In genomic region chrII:6913309-6913708, ce11 we compare ENCODE assay signal across 2 worm cellular contexts.
TF ChIP-seq lines count a peak whose summit lies in the region.

cyn-10 (minus strand) TSS chrII:6913365.

TF ChIP-seq in whole organism, L1 larva, 84 proteins besides CTCF, POLR2A, EP300 and RAD21 (continued from another document):
- TF ChIP-seq ztf-4 (tag; optimal IDR thresholded peaks at IDR 0.05; lab: Kevin White, UChicago) = peak; percentile 66
- TF ChIP-seq unc-98 (GFP tag; IDR thresholded peaks at IDR 0.05; lab: Robert Waterston, UW) = peak; percentile 97
- no peak for TF ChIP-seq nhr-237 (tag; optimal IDR thresholded peaks at IDR 0.05; lab: Kevin White, UChicago)
- TF ChIP-seq unc-86 (tag; optimal IDR thresholded peaks at IDR 0.05; lab: Kevin White, UChicago) = peak; percentile 84
- TF ChIP-seq ceh-88 (GFP tag; IDR thresholded peaks at IDR 0.05; lab: Robert Waterston, UW) = peak; percentile 88
- TF ChIP-seq F16B12.6 (tag; optimal IDR thresholded peaks at IDR 0.05; lab: Kevin White, UChicago) = peak; percentile 30
- TF ChIP-seq nhr-19 (GFP tag; conservative IDR thresholded peaks at IDR 0.05; lab: Robert Waterston, UW) = peak; percentile 95
- peak; percentile 89 for TF ChIP-seq snu-23 (GFP tag; optimal IDR thresholded peaks at IDR 0.05; lab: Kevin White, UChicago)
- peak; percentile 38 for TF ChIP-seq lin-15B (tag; optimal IDR thresholded peaks at IDR 0.05; lab: Kevin White, UChicago)
- TF ChIP-seq pax-3 (tag; optimal IDR thresholded peaks at IDR 0.05; lab: Kevin White, UChicago) = peak; percentile 93
- peak; percentile 96 for TF ChIP-seq egl-13 (tag; optimal IDR thresholded peaks at IDR 0.05; lab: Kevin White, UChicago)
- peak; percentile 92 for TF ChIP-seq nhr-20 (tag; optimal IDR thresholded peaks at IDR 0.05; lab: Kevin White, UChicago)
- no peak for TF ChIP-seq unc-62 (GFP tag; optimal IDR thresholded peaks at IDR 0.05; lab: Kevin White, UChicago)
- no peak for TF ChIP-seq pag-3 (tag; optimal IDR thresholded peaks at IDR 0.05; lab: Kevin White, UChicago; ENCODE audit: borderline replicate concordance, insufficient read depth)
- TF ChIP-seq snpc-4 (tag; optimal IDR thresholded peaks at IDR 0.05; lab: Kevin White, UChicago) = peak; percentile 44
- TF ChIP-seq lin-14 (GFP tag; optimal IDR thresholded peaks at IDR 0.05; lab: Kevin White, UChicago) = peak; percentile 81
- TF ChIP-seq nhr-47 (tag; optimal IDR thresholded peaks at IDR 0.05; lab: Kevin White, UChicago) = peak; percentile 96
- TF ChIP-seq lir-3 (tag; optimal IDR thresholded peaks at IDR 0.05; lab: Kevin White, UChicago; ENCODE audit: poor library complexity) = peak; percentile 97
- peak; percentile 72 for TF ChIP-seq vab-15 (tag; optimal IDR thresholded peaks at IDR 0.05; lab: Kevin White, UChicago)
- TF ChIP-seq mdl-1 (tag; optimal IDR thresholded peaks at IDR 0.05; lab: Kevin White, UChicago) = peak in 1 of 2 experiments; percentile 29
- TF ChIP-seq xbp-1 (tag; optimal IDR thresholded peaks at IDR 0.05; lab: Kevin White, UChicago) = peak; percentile 92
- TF ChIP-seq C04F5.9 (tag; optimal IDR thresholded peaks at IDR 0.05; lab: Kevin White, UChicago) = peak; percentile 95
- peak; percentile 77 for TF ChIP-seq fkh-8 (tag; optimal IDR thresholded peaks at IDR 0.05; lab: Kevin White, UChicago)
- TF ChIP-seq swsn-7 (tag; optimal IDR thresholded peaks at IDR 0.05; lab: Kevin White, UChicago) = peak; percentile 93
- TF ChIP-seq ama-1 (optimal IDR thresholded peaks at IDR 0.05; lab: Kevin White, UChicago) = no peak
- no peak for TF ChIP-seq jun-1 (tag; optimal IDR thresholded peaks at IDR 0.05; lab: Kevin White, UChicago)
- no peak for TF ChIP-seq nhr-12 (tag; optimal IDR thresholded peaks at IDR 0.05; lab: Kevin White, UChicago)
- TF ChIP-seq ceh-63 (GFP tag; optimal IDR thresholded peaks at IDR 0.05; lab: Kevin White, UChicago) = peak; percentile 79
- TF ChIP-seq ceh-8 (GFP tag; optimal IDR thresholded peaks at IDR 0.05; lab: Kevin White, UChicago) = peak; percentile 75
- peak; percentile 96 for TF ChIP-seq nhr-85 (tag; lab: Kevin White, UChicago)
- peak; percentile 58 for TF ChIP-seq skn-1 (tag; optimal IDR thresholded peaks at IDR 0.05; lab: Kevin White, UChicago)
- no peak for TF ChIP-seq nhr-28 (tag; optimal IDR thresholded peaks at IDR 0.05; lab: Kevin White, UChicago)
- TF ChIP-seq dpl-1 (GFP tag; optimal IDR thresholded peaks at IDR 0.05; lab: Kevin White, UChicago) = peak; percentile 94 to 96 (median 96)
- peak in 2 of 6 experiments; percentile 52 to 71 for TF ChIP-seq elt-3 (tag; optimal IDR thresholded peaks at IDR 0.05; lab: Kevin White, UChicago)
- TF ChIP-seq hlh-17 (GFP tag; optimal IDR thresholded peaks at IDR 0.05; lab: Kevin White, UChicago; ENCODE audit: borderline replicate concordance) = peak; percentile 87
- TF ChIP-seq grh-1 (GFP tag; IDR thresholded peaks at IDR 0.05; lab: Robert Waterston, UW) = peak; percentile 84
- TF ChIP-seq zip-4 (GFP tag; optimal IDR thresholded peaks at IDR 0.05; lab: Kevin White, UChicago) = peak; percentile 57
- TF ChIP-seq mab-9 (GFP tag; IDR thresholded peaks at IDR 0.05; lab: Robert Waterston, UW) = peak; percentile 95
- TF ChIP-seq hlh-4 (tag; optimal IDR thresholded peaks at IDR 0.05; lab: Kevin White, UChicago) = peak; percentile 91
- peak; percentile 98 for TF ChIP-seq fkh-4 (tag; optimal IDR thresholded peaks at IDR 0.05; lab: Kevin White, UChicago; ENCODE audit: borderline replicate concordance)
- TF ChIP-seq mef-2 (tag; optimal IDR thresholded peaks at IDR 0.05; lab: Kevin White, UChicago) = no peak
- peak; percentile 75 for TF ChIP-seq efl-3 (GFP tag; optimal IDR thresholded peaks at IDR 0.05; lab: Kevin White, UChicago)
- TF ChIP-seq lin-13 (GFP tag; optimal IDR thresholded peaks at IDR 0.05; lab: Kevin White, UChicago) = peak; percentile 31
- TF ChIP-seq nhr-90 (tag; optimal IDR thresholded peaks at IDR 0.05; lab: Kevin White, UChicago; ENCODE audit: poor library complexity) = peak; percentile 96
- TF ChIP-seq blmp-1 (tag; optimal IDR thresholded peaks at IDR 0.05; lab: Kevin White, UChicago) = peak; percentile 61
- TF ChIP-seq elt-2 (tag; optimal IDR thresholded peaks at IDR 0.05; lab: Kevin White, UChicago) = peak; percentile 82
- peak; percentile 99 for TF ChIP-seq ceh-90 (tag; optimal IDR thresholded peaks at IDR 0.05; lab: Kevin White, UChicago)
- TF ChIP-seq unc-130 (tag; optimal IDR thresholded peaks at IDR 0.05; lab: Kevin White, UChicago) = peak; percentile 84
- peak; percentile 76 to 85 for TF ChIP-seq lsy-2 (tag; optimal IDR thresholded peaks at IDR 0.05; lab: Kevin White, UChicago)
- TF ChIP-seq nhr-76 (tag; optimal IDR thresholded peaks at IDR 0.05; lab: Kevin White, UChicago) = no peak
- peak; percentile 98 for TF ChIP-seq irx-1 (tag; optimal IDR thresholded peaks at IDR 0.05; lab: Kevin White, UChicago)
- peak; percentile 67 to 80 (median 72) for TF ChIP-seq ceh-82 (tag; optimal IDR thresholded peaks at IDR 0.05; lab: Kevin White, UChicago)
- peak; percentile 97 for TF ChIP-seq dsc-1 (tag; optimal IDR thresholded peaks at IDR 0.05; lab: Kevin White, UChicago)
- TF ChIP-seq lin-39 (tag; optimal IDR thresholded peaks at IDR 0.05; lab: Kevin White, UChicago) = peak; percentile 52
- TF ChIP-seq C34B4.2 (tag; optimal IDR thresholded peaks at IDR 0.05; lab: Kevin White, UChicago) = peak; percentile 13
- peak; percentile 91 for TF ChIP-seq Y116A8C.19 (tag; optimal IDR thresholded peaks at IDR 0.05; lab: Kevin White, UChicago; ENCODE audit: borderline replicate concordance)
- TF ChIP-seq rnt-1 (tag; optimal IDR thresholded peaks at IDR 0.05; lab: Kevin White, UChicago) = peak; percentile 99
- TF ChIP-seq nhr-77 (tag; optimal IDR thresholded peaks at IDR 0.05; lab: Kevin White, UChicago) = no peak

TF ChIP-seq in whole organism, young adult, 124 proteins besides CTCF, POLR2A, EP300 and RAD21 (continued from another document):
- TF ChIP-seq dox-1 (GFP tag; IDR thresholded peaks at IDR 0.05; lab: Robert Waterston, UW) = no peak; the same call in 1 of the 2 replicates
- no peak for TF ChIP-seq T26A5.8 (tag; optimal IDR thresholded peaks at IDR 0.05; lab: Kevin White, UChicago)
- TF ChIP-seq cebp-2 (GFP tag; IDR thresholded peaks at IDR 0.05; lab: Robert Waterston, UW) = 0 out of 2 replicates have a peak, but pooled peaks have one; percentile 21
- TF ChIP-seq lag-1 (GFP tag; IDR thresholded peaks at IDR 0.05; lab: Robert Waterston, UW) = 0 out of 2 replicates have a peak, but pooled peaks have one; percentile 51
- TF ChIP-seq B0019.2 (GFP tag; conservative IDR thresholded peaks at IDR 0.05; lab: Robert Waterston, UW) = peak; percentile 68; the same call in 1 of the 2 replicates
- no peak for TF ChIP-seq Y79H2A.3 (GFP tag; conservative IDR thresholded peaks at IDR 0.05; lab: Robert Waterston, UW)
- peak in 2 of 3 experiments; percentile 42 to 94 for TF ChIP-seq lin-35 (GFP tag; optimal IDR thresholded peaks at IDR 0.05; lab: Kevin White, UChicago)
- TF ChIP-seq egl-18 (GFP tag; IDR thresholded peaks at IDR 0.05; lab: Robert Waterston, UW) = 0 out of 2 replicates have a peak, but pooled peaks have one; percentile 54
- no peak for TF ChIP-seq hlh-12 (tag; optimal IDR thresholded peaks at IDR 0.05; lab: Kevin White, UChicago)
- peak; percentile 65; the same call in 1 of the 2 replicates for TF ChIP-seq nfyb-1 (GFP tag; IDR thresholded peaks at IDR 0.05; lab: Robert Waterston, UW)
- TF ChIP-seq Y53F4B.3 (GFP tag; IDR thresholded peaks at IDR 0.05; lab: Robert Waterston, UW) = no peak
- TF ChIP-seq madf-3 (GFP tag; IDR thresholded peaks at IDR 0.05; lab: Robert Waterston, UW) = no peak
- TF ChIP-seq Y67H2A.10 (GFP tag; conservative IDR thresholded peaks at IDR 0.05; lab: Robert Waterston, UW) = peak; percentile 55; the same call in 1 of the 2 replicates
- peak; percentile 39 for TF ChIP-seq xnd-1 (tag; optimal IDR thresholded peaks at IDR 0.05; lab: Kevin White, UChicago)
- peak; percentile 65 for TF ChIP-seq efl-1 (GFP tag; optimal IDR thresholded peaks at IDR 0.05; lab: Kevin White, UChicago)
- TF ChIP-seq C17E4.6 (GFP tag; IDR thresholded peaks at IDR 0.05; lab: Robert Waterston, UW) = no peak; the same call in 1 of the 2 replicates
- TF ChIP-seq dpl-1 (GFP tag; optimal IDR thresholded peaks at IDR 0.05; lab: Kevin White, UChicago) = peak; percentile 68
- no peak for TF ChIP-seq ztf-3 (GFP tag; optimal IDR thresholded peaks at IDR 0.05; lab: Kevin White, UChicago)
- TF ChIP-seq ceh-27 (GFP tag; optimal IDR thresholded peaks at IDR 0.05; lab: Kevin White, UChicago) = peak; percentile 85
- TF ChIP-seq let-526 (GFP tag; IDR thresholded peaks at IDR 0.05; lab: Robert Waterston, UW) = peak; percentile 86; the same call in 1 of the 2 replicates
- peak; percentile 72; the same call in 1 of the 2 replicates for TF ChIP-seq pbrm-1 (GFP tag; IDR thresholded peaks at IDR 0.05; lab: Robert Waterston, UW)
- peak; percentile 83 for TF ChIP-seq lir-1 (GFP tag; conservative IDR thresholded peaks at IDR 0.05; lab: Robert Waterston, UW)
- 0 out of 2 replicates have a peak, but pooled peaks have one; percentile 53 for TF ChIP-seq F39B2.1 (GFP tag; IDR thresholded peaks at IDR 0.05; lab: Robert Waterston, UW)
